Worm (Caenorhabditis elegans): ENCODE results near the gene ttbk-8.2.

The ttbk-8.2 gene

DNA sequence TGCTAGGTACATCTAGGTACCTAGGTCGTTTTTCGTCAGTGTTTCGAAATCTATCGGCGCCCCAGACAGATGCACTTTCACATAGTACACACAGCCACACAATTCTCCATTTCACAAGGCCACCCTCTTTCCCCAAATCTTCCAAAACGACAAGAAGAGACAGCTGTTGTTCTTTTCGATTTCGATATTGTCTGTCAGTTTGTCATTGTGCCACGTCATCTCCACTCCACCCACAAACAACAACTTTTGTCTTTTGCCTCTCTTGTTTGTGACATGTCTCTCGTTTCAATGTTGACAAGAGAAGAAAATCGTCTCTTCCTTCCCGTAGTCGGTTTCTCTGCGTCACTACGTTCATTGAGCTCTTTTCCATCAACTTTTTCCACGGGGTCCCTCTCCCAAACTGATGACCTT lies 37.9 kb upstream of the ttbk-8.2 start:
- TF ChIP-seq ref-1 (GFP tag; conservative IDR thresholded peaks at IDR 0.05) (no peak), cog-1 (tag; optimal IDR thresholded peaks at IDR 0.05) (peak; percentile 31)

- no peak for TF ChIP-seq tab-1 (GFP tag; IDR thresholded peaks at IDR 0.05)
- TF ChIP-seq flt-1 (GFP tag; IDR thresholded peaks at IDR 0.05), result no peak
- no peak for TF ChIP-seq med-1 (GFP tag; optimal IDR thresholded peaks at IDR 0.05; ENCODE audit: insufficient read depth)
- no peak for TF ChIP-seq ztf-29 (GFP tag; IDR thresholded peaks at IDR 0.05)
- TF ChIP-seq klf-2 (GFP tag; conservative IDR thresholded peaks at IDR 0.05), result no peak
- no peak for TF ChIP-seq ztf-23 (GFP tag; IDR thresholded peaks at IDR 0.05)
Measured at ce11 chrIV:5595567-5595966, 36.2 kb upstream of the ttbk-8.2 start.

- TF ChIP-seq cog-1 (tag; optimal IDR thresholded peaks at IDR 0.05) (no peak), tab-1 (GFP tag; IDR thresholded peaks at IDR 0.05) (no peak), ref-1 (GFP tag; conservative IDR thresholded peaks at IDR 0.05) (no peak), ztf-23 (GFP tag; IDR thresholded peaks at IDR 0.05) (no peak), med-1 (GFP tag; optimal IDR thresholded peaks at IDR 0.05; ENCODE audit: insufficient read depth) (no peak), flt-1 (GFP tag; IDR thresholded peaks at IDR 0.05) (no peak)
Measured at ce11 chrIV:5598515-5599132, 33.1 kb upstream of the ttbk-8.2 start.

DNA sequence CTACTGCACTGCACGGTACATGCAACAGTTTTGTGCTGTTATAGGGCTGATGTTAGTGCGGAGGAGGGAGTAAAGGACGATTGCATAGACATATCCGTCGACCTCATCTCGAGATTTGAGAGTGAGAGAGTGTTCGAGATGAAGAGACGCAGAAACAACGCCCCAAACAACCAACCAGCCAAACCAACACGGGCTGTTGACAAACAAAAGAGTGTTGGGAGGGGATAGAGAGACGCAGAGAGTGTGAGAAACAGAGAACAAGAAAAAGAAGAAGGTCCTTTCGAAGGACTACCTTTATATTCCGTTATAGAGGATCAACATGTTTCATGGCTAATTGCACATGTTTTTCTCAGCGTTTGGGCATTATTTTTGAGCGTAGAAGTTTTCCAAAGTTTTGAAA lies 31.4 kb upstream of the ttbk-8.2 start:
- TF ChIP-seq flt-1 (GFP tag; IDR thresholded peaks at IDR 0.05) (peak; percentile 60; the same call in 1 of the 2 replicates), ref-1 (GFP tag; conservative IDR thresholded peaks at IDR 0.05) (no peak), ztf-23 (GFP tag; IDR thresholded peaks at IDR 0.05) (peak; percentile 54; the same call in 1 of the 2 replicates), cog-1 (tag; optimal IDR thresholded peaks at IDR 0.05) (peak; percentile 87), T22C8.4 (GFP tag; IDR thresholded peaks at IDR 0.05) (no peak)

DNA sequence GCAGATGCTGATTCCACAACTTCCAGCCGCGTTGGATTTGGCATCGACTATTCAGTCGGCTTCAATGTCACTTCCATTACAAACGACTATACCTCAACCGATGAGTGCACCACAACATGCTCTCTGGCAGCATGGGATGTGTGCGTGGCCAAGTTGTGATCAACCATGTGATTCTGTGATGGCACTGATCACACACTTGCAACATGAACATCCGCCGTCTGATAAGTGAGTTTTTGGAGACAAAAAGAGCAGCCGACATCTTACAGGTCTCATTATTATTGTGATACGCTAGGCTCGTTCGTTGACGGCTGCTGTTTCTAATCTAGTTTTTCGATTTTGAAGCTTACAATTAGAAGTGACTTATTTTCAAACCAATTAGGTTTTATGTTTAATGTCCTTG lies 29.3 kb upstream of the ttbk-8.2 start:
- TF ChIP-seq flt-1 (GFP tag; IDR thresholded peaks at IDR 0.05) (no peak), cog-1 (tag; optimal IDR thresholded peaks at IDR 0.05) (no peak), T22C8.4 (GFP tag; IDR thresholded peaks at IDR 0.05) (no peak), ref-1 (GFP tag; conservative IDR thresholded peaks at IDR 0.05) (no peak), ztf-29 (GFP tag; IDR thresholded peaks at IDR 0.05) (no peak), tab-1 (GFP tag; IDR thresholded peaks at IDR 0.05) (no peak), klf-2 (GFP tag; conservative IDR thresholded peaks at IDR 0.05) (no peak), med-1 (GFP tag; optimal IDR thresholded peaks at IDR 0.05; ENCODE audit: insufficient read depth) (no peak), ztf-23 (GFP tag; IDR thresholded peaks at IDR 0.05) (no peak)

ce11 chrIV:5603321-5603720 lies 28.4 kb upstream of the ttbk-8.2 start:
- TF ChIP-seq T22C8.4 (GFP tag; IDR thresholded peaks at IDR 0.05), result no peak
- no peak for TF ChIP-seq ztf-29 (GFP tag; IDR thresholded peaks at IDR 0.05)
- TF ChIP-seq med-1 (GFP tag; optimal IDR thresholded peaks at IDR 0.05; ENCODE audit: insufficient read depth), result no peak
- TF ChIP-seq flt-1 (GFP tag; IDR thresholded peaks at IDR 0.05), result no peak
- TF ChIP-seq klf-2 (GFP tag; conservative IDR thresholded peaks at IDR 0.05), result no peak
- no peak for TF ChIP-seq ztf-23 (GFP tag; IDR thresholded peaks at IDR 0.05)
- no peak for TF ChIP-seq tab-1 (GFP tag; IDR thresholded peaks at IDR 0.05)
- TF ChIP-seq cog-1 (tag; optimal IDR thresholded peaks at IDR 0.05), result no peak
- TF ChIP-seq ref-1 (GFP tag; conservative IDR thresholded peaks at IDR 0.05), result no peak

DNA sequence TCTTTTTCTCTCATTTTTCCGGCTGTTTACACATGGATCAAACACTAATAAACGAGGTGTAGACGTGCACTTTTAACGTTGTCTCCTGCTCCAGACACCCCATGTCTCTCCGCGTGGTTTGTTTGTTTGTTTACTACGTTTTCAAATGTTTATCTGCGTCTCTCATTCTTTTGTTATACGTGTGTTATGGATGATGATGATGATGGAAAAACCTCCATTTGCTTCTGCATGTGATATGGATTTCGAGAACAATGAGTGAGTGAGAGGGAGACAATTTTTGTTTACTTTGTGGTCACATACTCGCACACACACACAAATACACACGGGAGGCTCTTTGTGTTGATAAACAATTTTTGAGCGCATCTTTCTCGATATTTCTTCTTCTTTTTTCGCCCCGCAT lies 27.3 kb upstream of the ttbk-8.2 start:
- peak; percentile 47 for TF ChIP-seq cog-1 (tag; optimal IDR thresholded peaks at IDR 0.05)
- no peak for TF ChIP-seq med-1 (GFP tag; optimal IDR thresholded peaks at IDR 0.05; ENCODE audit: insufficient read depth)
- TF ChIP-seq klf-2 (GFP tag; conservative IDR thresholded peaks at IDR 0.05), result no peak
- no peak for TF ChIP-seq tab-1 (GFP tag; IDR thresholded peaks at IDR 0.05)
- TF ChIP-seq T22C8.4 (GFP tag; IDR thresholded peaks at IDR 0.05), result no peak
- TF ChIP-seq ref-1 (GFP tag; conservative IDR thresholded peaks at IDR 0.05), result no peak

- TF ChIP-seq cog-1 (tag; optimal IDR thresholded peaks at IDR 0.05) (no peak), tab-1 (GFP tag; IDR thresholded peaks at IDR 0.05) (no peak), T22C8.4 (GFP tag; IDR thresholded peaks at IDR 0.05) (no peak), ztf-29 (GFP tag; IDR thresholded peaks at IDR 0.05) (no peak), med-1 (GFP tag; optimal IDR thresholded peaks at IDR 0.05; ENCODE audit: insufficient read depth) (no peak), klf-2 (GFP tag; conservative IDR thresholded peaks at IDR 0.05) (no peak), ref-1 (GFP tag; conservative IDR thresholded peaks at IDR 0.05) (no peak), ztf-23 (GFP tag; IDR thresholded peaks at IDR 0.05) (no peak), flt-1 (GFP tag; IDR thresholded peaks at IDR 0.05) (no peak)
Measured at ce11 chrIV:5605225-5605624, 26.5 kb upstream of the ttbk-8.2 start.

DNA sequence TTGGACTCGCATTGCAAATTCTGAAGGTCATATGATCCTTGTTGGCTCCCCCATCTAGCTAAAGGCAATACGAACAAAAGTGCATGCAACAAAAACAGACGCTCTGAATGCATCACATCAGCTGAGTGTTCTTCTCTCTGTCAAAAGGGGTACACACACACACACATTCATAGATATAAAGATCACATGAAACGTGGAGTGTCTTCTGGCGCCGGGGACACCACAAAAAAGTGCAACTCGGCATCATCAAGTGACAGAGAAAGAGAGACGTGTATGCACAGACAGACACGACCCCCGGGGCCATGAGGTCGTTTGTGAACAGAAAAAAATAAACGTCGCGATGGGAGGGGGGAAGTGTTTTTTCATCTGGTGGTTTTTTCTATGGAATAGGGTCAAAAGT lies 24.4 kb upstream of the ttbk-8.2 start:
- no peak for TF ChIP-seq ref-1 (GFP tag; conservative IDR thresholded peaks at IDR 0.05)
- no peak for TF ChIP-seq T22C8.4 (GFP tag; IDR thresholded peaks at IDR 0.05)
- no peak for TF ChIP-seq tab-1 (GFP tag; IDR thresholded peaks at IDR 0.05)
- no peak for TF ChIP-seq flt-1 (GFP tag; IDR thresholded peaks at IDR 0.05)
- no peak for TF ChIP-seq ztf-23 (GFP tag; IDR thresholded peaks at IDR 0.05)
- no peak for TF ChIP-seq klf-2 (GFP tag; conservative IDR thresholded peaks at IDR 0.05)

ce11 chrIV:5614558-5615026 lies 17.1 kb upstream of the ttbk-8.2 start, which contains the start of gene C39H7.4:
C39H7.4 (minus strand) TSS chrIV:5614608.
- no peak for TF ChIP-seq tab-1 (GFP tag; IDR thresholded peaks at IDR 0.05)
- no peak for TF ChIP-seq ztf-29 (GFP tag; IDR thresholded peaks at IDR 0.05)
- no peak for TF ChIP-seq med-1 (GFP tag; optimal IDR thresholded peaks at IDR 0.05; ENCODE audit: insufficient read depth)

- TF ChIP-seq ztf-23 (GFP tag; IDR thresholded peaks at IDR 0.05), result no peak
- TF ChIP-seq flt-1 (GFP tag; IDR thresholded peaks at IDR 0.05), result no peak
- no peak for TF ChIP-seq cog-1 (tag; optimal IDR thresholded peaks at IDR 0.05)
Measured at ce11 chrIV:5619643-5620042, 12.1 kb upstream of the ttbk-8.2 start, which contains the start of gene srsx-16. srsx-16 (minus strand) TSS chrIV:5619743.

Measured in whole organism, midembryonic.